Fruit fly (Drosophila melanogaster) ovary, adult (tissue): Measurements from ENCODE around the gene ddbt.

Experiments used
- CG17801 ChIP-seq: fragments of 200-800 bp; optimal IDR thresholded peaks from 2 replicates; lab custom pipeline; 2019; ENCODE audit warnings: missing biosample characterization, mild to moderate bottlenecking, missing genetic modification characterization, moderate library complexity; ENCODE audit not compliant: partially characterized antibody

The ddbt gene

DNA sequence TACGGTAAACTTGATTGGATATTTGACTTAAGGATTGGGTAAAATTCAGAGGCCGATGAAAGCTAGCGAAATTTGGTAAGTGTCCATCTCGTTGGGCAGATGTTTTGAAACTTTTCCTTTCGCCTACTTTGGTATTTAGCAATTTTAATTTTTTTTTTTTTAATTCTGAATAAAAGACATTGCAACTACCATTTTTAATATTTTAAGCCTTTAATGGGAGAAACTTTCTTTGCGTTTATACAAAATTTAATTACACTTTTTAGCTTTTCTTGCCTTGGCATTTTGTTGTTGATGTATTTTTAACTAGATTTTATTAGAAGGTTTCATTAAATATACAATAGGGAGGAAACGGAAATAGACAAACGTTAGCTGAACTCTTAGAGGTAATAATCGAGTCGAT, 49.5 kb downstream of the ddbt start, which contains the start of gene CG13884:
Gene CG13884, minus strand, starts transcription at position 101 of the 400 bp plus-strand sequence.
- TF ChIP-seq CG17801 (GFP tag; lab: Kevin White, UChicago) = no peak
